Fruit fly (Drosophila melanogaster) whole organism, prepupa: ENCODE results near the gene CG10874.

Experiments
- Blimp-1 ChIP-seq: fragments of 200-800 bp; sonication (Bioruptor generic); optimal IDR thresholded peaks from 3 replicates; lab custom pipeline; 2017; ENCODE audit warnings: missing biosample characterization, missing genetic modification characterization, mild to moderate bottlenecking, moderate library complexity, missing genetic modification reagents
- CG10631 ChIP-seq: fragments of 200-800 bp; sonication (Bioruptor generic); optimal IDR thresholded peaks from 2 replicates; lab custom pipeline; 2016; ENCODE audit warnings: missing biosample characterization, missing genetic modification characterization
- CG10669 ChIP-seq: fragments of 200-800 bp; sonication (Bioruptor generic); optimal IDR thresholded peaks from 3 replicates; lab custom pipeline; 2018; ENCODE audit warnings: missing biosample characterization, mild to moderate bottlenecking, missing genetic modification characterization, moderate library complexity
- CG11294 ChIP-seq: fragments of 200-800 bp; sonication (Bioruptor generic); IDR thresholded peaks from 2 replicates; pipeline ENCODE4 v1.3.6; 2022; ENCODE audit warnings: missing biosample characterization, missing genetic modification characterization
- CG11762 ChIP-seq: fragments of 200-800 bp; sonication (Bioruptor generic); optimal IDR thresholded peaks from 3 replicates; lab custom pipeline; 2016; ENCODE audit warnings: missing biosample characterization, missing genetic modification characterization; ENCODE audit not compliant: insufficient read depth
- CG11902 ChIP-seq: fragments of 200-800 bp; sonication (Bioruptor generic); optimal IDR thresholded peaks from 3 replicates; lab custom pipeline; 2016; ENCODE audit warnings: missing biosample characterization, missing genetic modification characterization
- CG15336 ChIP-seq: fragments of 200-800 bp; sonication (Bioruptor generic); IDR thresholded peaks from 2 replicates; pipeline ENCODE4 v1.3.6; 2022; ENCODE audit warnings: missing biosample characterization, missing genetic modification characterization
- CG1621 ChIP-seq: fragments of 200-800 bp; sonication (Bioruptor generic); optimal IDR thresholded peaks from 3 replicates; lab custom pipeline; 2018; ENCODE audit warnings: missing biosample characterization, mild to moderate bottlenecking, missing genetic modification characterization
- CG3032 ChIP-seq: fragments of 200-800 bp; optimal IDR thresholded peaks from 2 replicates; lab custom pipeline; 2019; ENCODE audit warnings: missing biosample characterization, mild to moderate bottlenecking, missing genetic modification characterization, moderate library complexity
- CG31627 ChIP-seq: fragments of 200-800 bp; sonication (Bioruptor generic); optimal IDR thresholded peaks from 3 replicates; lab custom pipeline; 2016; ENCODE audit warnings: missing biosample characterization, missing genetic modification characterization
- CG32006 ChIP-seq: fragments of 200-800 bp; sonication (Bioruptor generic); optimal IDR thresholded peaks from 3 replicates; lab custom pipeline; 2017; ENCODE audit warnings: missing biosample characterization, mild to moderate bottlenecking, missing genetic modification characterization
- CG34406 ChIP-seq: fragments of 200-800 bp; sonication (Bioruptor generic); optimal IDR thresholded peaks from 3 replicates; lab custom pipeline; 2016; ENCODE audit warnings: missing biosample characterization, missing genetic modification characterization
- CG3919 ChIP-seq: fragments of 200-800 bp; sonication (Bioruptor generic); optimal IDR thresholded peaks from 3 replicates; lab custom pipeline; 2016; ENCODE audit warnings: missing biosample characterization, missing genetic modification characterization
- CG4318 ChIP-seq: fragments of 200-800 bp; sonication (Bioruptor generic); optimal IDR thresholded peaks from 3 replicates; lab custom pipeline; 2017; ENCODE audit warnings: missing biosample characterization, mild to moderate bottlenecking, missing genetic modification characterization
- CG6163 ChIP-seq: fragments of 200-800 bp; sonication (Bioruptor generic); IDR thresholded peaks from 3 replicates; pipeline ENCODE4 v1.3.6; 2022; ENCODE audit warnings: missing biosample characterization, missing genetic modification characterization
- CG6276 ChIP-seq: fragments of 200-800 bp; sonication (Bioruptor generic); optimal IDR thresholded peaks from 2 replicates; lab custom pipeline; 2017; ENCODE audit warnings: missing biosample characterization, mild to moderate bottlenecking, missing genetic modification characterization
- CG6808 ChIP-seq: fragments of 200-800 bp; sonication (Bioruptor generic); optimal IDR thresholded peaks from 3 replicates; lab custom pipeline; 2017; ENCODE audit warnings: missing biosample characterization, missing genetic modification characterization, mild to moderate bottlenecking, moderate library complexity, missing genetic modification reagents
- CG6854 ChIP-seq: fragments of 200-800 bp; sonication (Bioruptor generic); optimal IDR thresholded peaks from 2 replicates; lab custom pipeline; 2017; ENCODE audit warnings: missing biosample characterization, mild to moderate bottlenecking, missing genetic modification characterization
- CG7368 ChIP-seq: fragments of 200-800 bp; sonication (Bioruptor generic); optimal IDR thresholded peaks from 3 replicates; lab custom pipeline; 2016; ENCODE audit warnings: missing biosample characterization, missing genetic modification characterization
- CG8119 ChIP-seq: fragments of 200-800 bp; sonication (Bioruptor generic); IDR thresholded peaks from 3 replicates; pipeline ENCODE4 v1.3.6; 2022; ENCODE audit warnings: missing biosample characterization, missing genetic modification characterization
- CG8319 ChIP-seq: fragments of 200-800 bp; sonication (Bioruptor generic); optimal IDR thresholded peaks from 3 replicates; lab custom pipeline; 2016; ENCODE audit warnings: missing biosample characterization, missing genetic modification characterization
- CG8632 ChIP-seq: fragments of 200-800 bp; sonication (Bioruptor generic); optimal IDR thresholded peaks from 3 replicates; lab custom pipeline; 2016; ENCODE audit warnings: missing biosample characterization, missing genetic modification characterization
- Eip75B ChIP-seq: fragments of 200-800 bp; sonication (Bioruptor generic); optimal IDR thresholded peaks from 3 replicates; lab custom pipeline; 2016; ENCODE audit warnings: missing biosample characterization, missing genetic modification characterization
- Eip78C ChIP-seq: fragments of 200-800 bp; sonication (Bioruptor generic); peaks from one replicate; lab custom pipeline; 2016; ENCODE audit warnings: missing biosample characterization, missing genetic modification characterization
- Eip93F ChIP-seq: fragments of 200-800 bp; sonication (Bioruptor generic); optimal IDR thresholded peaks from 2 replicates; lab custom pipeline; 2016; ENCODE audit warnings: missing biosample characterization, mild to moderate bottlenecking, missing genetic modification characterization
- Ets21C ChIP-seq: fragments of 200-800 bp; sonication (Bioruptor generic); optimal IDR thresholded peaks from 3 replicates; lab custom pipeline; 2016; ENCODE audit warnings: missing biosample characterization, missing genetic modification characterization
- Ets96B ChIP-seq: fragments of 200-800 bp; optimal IDR thresholded peaks from 2 replicates; lab custom pipeline; 2019; ENCODE audit warnings: missing biosample characterization, mild to moderate bottlenecking, missing genetic modification characterization, moderate library complexity
- Gug ChIP-seq: fragments of 200-800 bp; sonication (Bioruptor generic); IDR thresholded peaks from 2 replicates; pipeline ENCODE4 v1.3.6; 2022; ENCODE audit warnings: missing biosample characterization, missing genetic modification characterization
- Hr38 ChIP-seq: sonication (Bioruptor generic); optimal IDR thresholded peaks from 2 replicates; lab custom pipeline; 2016; ENCODE audit warnings: missing biosample characterization, missing genetic modification characterization
- Hr39 ChIP-seq: fragments of 200-800 bp; sonication (Bioruptor generic); optimal IDR thresholded peaks from 2 replicates; lab custom pipeline; 2016; ENCODE audit warnings: missing biosample characterization, missing genetic modification characterization
- Lpt ChIP-seq: fragments of 200-800 bp; sonication (Bioruptor generic); optimal IDR thresholded peaks from 3 replicates; lab custom pipeline; 2016; ENCODE audit warnings: missing biosample characterization, missing genetic modification characterization
- Met ChIP-seq: fragments of 200-800 bp; sonication (Bioruptor generic); optimal IDR thresholded peaks from 3 replicates; lab custom pipeline; 2016; ENCODE audit warnings: missing biosample characterization, missing genetic modification characterization
- OdsH ChIP-seq: fragments of 200-800 bp; sonication (Bioruptor generic); optimal IDR thresholded peaks from 3 replicates; lab custom pipeline; 2016; ENCODE audit warnings: missing biosample characterization, missing genetic modification characterization
- Smox ChIP-seq: fragments of 200-800 bp; sonication (Bioruptor generic); optimal IDR thresholded peaks from 3 replicates; lab custom pipeline; 2016; ENCODE audit warnings: missing biosample characterization, missing genetic modification characterization
- Sox15 ChIP-seq: fragments of 200-800 bp; sonication (Bioruptor generic); optimal IDR thresholded peaks from 3 replicates; lab custom pipeline; 2016; ENCODE audit warnings: missing biosample characterization, missing genetic modification characterization
- acj6 ChIP-seq: fragments of 200-800 bp; sonication (Bioruptor generic); optimal IDR thresholded peaks from 3 replicates; lab custom pipeline; 2016; ENCODE audit warnings: missing biosample characterization, missing genetic modification characterization
- cyc ChIP-seq: fragments of 200-800 bp; sonication (Bioruptor generic); optimal IDR thresholded peaks from 3 replicates; lab custom pipeline; 2016; ENCODE audit warnings: missing biosample characterization, missing genetic modification characterization
- dac ChIP-seq: fragments of 200-800 bp; sonication (Bioruptor generic); optimal IDR thresholded peaks from 2 replicates; lab custom pipeline; 2017; ENCODE audit warnings: missing biosample characterization, mild to moderate bottlenecking, missing genetic modification characterization
- dsx ChIP-seq: fragments of 200-800 bp; optimal IDR thresholded peaks from 3 replicates; lab custom pipeline; 2019; ENCODE audit warnings: missing biosample characterization, mild to moderate bottlenecking, missing genetic modification characterization, moderate library complexity; ENCODE audit not compliant: poor library complexity, severe bottlenecking
- eg ChIP-seq: fragments of 200-800 bp; sonication (Bioruptor generic); IDR thresholded peaks from 3 replicates; pipeline ENCODE4 v1.3.6; 2022; ENCODE audit warnings: missing biosample characterization, missing genetic modification characterization
- esn ChIP-seq: fragments of 200-800 bp; sonication (Bioruptor generic); optimal IDR thresholded peaks from 2 replicates; lab custom pipeline; 2016; ENCODE audit warnings: missing biosample characterization, mild to moderate bottlenecking, missing genetic modification characterization, moderate library complexity
- fd59A ChIP-seq: fragments of 200-800 bp; sonication (Bioruptor generic); optimal IDR thresholded peaks from 2 replicates; lab custom pipeline; 2017; ENCODE audit warnings: missing biosample characterization, mild to moderate bottlenecking, missing genetic modification characterization, missing genetic modification reagents
- fd85E ChIP-seq: fragments of 200-800 bp; sonication (Bioruptor generic); optimal IDR thresholded peaks from 3 replicates; lab custom pipeline; 2016; ENCODE audit warnings: missing biosample characterization, missing genetic modification characterization
- fkh ChIP-seq: fragments of 200-800 bp; sonication (Bioruptor generic); optimal IDR thresholded peaks from 3 replicates; lab custom pipeline; 2017; ENCODE audit warnings: missing biosample characterization, mild to moderate bottlenecking, missing genetic modification characterization, moderate library complexity
- lz ChIP-seq: fragments of 200-800 bp; sonication (Bioruptor generic); optimal IDR thresholded peaks from 3 replicates; lab custom pipeline; 2016; ENCODE audit warnings: missing biosample characterization, missing genetic modification characterization
- net ChIP-seq: fragments of 200-800 bp; sonication (Bioruptor generic); optimal IDR thresholded peaks from 3 replicates; lab custom pipeline; 2016; ENCODE audit warnings: missing biosample characterization, missing genetic modification characterization
- pdm3 ChIP-seq: fragments of 200-800 bp; sonication (Bioruptor generic); optimal IDR thresholded peaks from 3 replicates; lab custom pipeline; 2016; ENCODE audit warnings: missing biosample characterization, missing genetic modification characterization
- spab ChIP-seq: fragments of 200-800 bp; sonication (Bioruptor generic); optimal IDR thresholded peaks from 2 replicates; lab custom pipeline; 2017; ENCODE audit warnings: missing biosample characterization, mild to moderate bottlenecking, missing genetic modification characterization, missing genetic modification reagents
- ss ChIP-seq, 2 experiments: fragments of 200-800 bp; sonication (Bioruptor generic); optimal IDR thresholded peaks; 2 replicates in 1 of 2; 3 replicates in 1 of 2; lab custom pipeline; 2017 to 2018; ENCODE audit warnings: mild to moderate bottlenecking in 2 of 2, missing biosample characterization in 2 of 2, missing genetic modification characterization in 2 of 2, moderate library complexity in 1 of 2
- svp ChIP-seq: fragments of 200-800 bp; sonication (Bioruptor generic); peaks from one replicate; lab custom pipeline; 2016; ENCODE audit warnings: missing biosample characterization, missing genetic modification characterization
- topi ChIP-seq: fragments of 200-800 bp; sonication (Bioruptor generic); optimal IDR thresholded peaks from 3 replicates; lab custom pipeline; 2016; ENCODE audit warnings: missing biosample characterization, missing genetic modification characterization
- vri ChIP-seq: fragments of 200-800 bp; sonication (Bioruptor generic); optimal IDR thresholded peaks from 3 replicates; lab custom pipeline; 2016; ENCODE audit warnings: missing biosample characterization, mild to moderate bottlenecking, missing genetic modification characterization

The CG10874 gene

dm6 chr2L:2228179-2228849 is 36.1 kb upstream of the CG10874 start:
- TF ChIP-seq CG31627 (no peak), Hr38 (GFP tag; lab: Kevin White, UChicago) (no peak), OdsH (GFP tag; lab: Kevin White, UChicago) (no peak), CG3919 (GFP tag; lab: Kevin White, UChicago) (no peak), Gug (GFP tag; lab: Robert Waterston, UW) (no peak), Hr39 (GFP tag; lab: Kevin White, UChicago) (no peak), fd59A (GFP tag; lab: Kevin White, UChicago) (no peak), CG3032 (tag; lab: Kevin White, UChicago) (no peak), CG15336 (GFP tag; lab: Robert Waterston, UW) (0 out of 2 replicates have a peak, but pooled peaks have one; percentile 16), lz (GFP tag; lab: Kevin White, UChicago) (no peak), CG10669 (GFP tag; lab: Kevin White, UChicago) (no peak), fkh (GFP tag; lab: Kevin White, UChicago) (peak; percentile 58), dsx (GFP tag; lab: Kevin White, UChicago) (no peak), cyc (GFP tag; lab: Kevin White, UChicago) (no peak), Ets96B (tag; lab: Kevin White, UChicago) (no peak), Eip93F (GFP tag; lab: Kevin White, UChicago) (peak; percentile 52), net (GFP tag; lab: Kevin White, UChicago) (no peak), topi (no peak), CG6808 (GFP tag; lab: Kevin White, UChicago) (no peak), fd85E (GFP tag; lab: Kevin White, UChicago) (no peak), CG8632 (GFP tag; lab: Kevin White, UChicago) (no peak), Blimp-1 (GFP tag; lab: Kevin White, UChicago) (no peak), Smox (GFP tag; lab: Kevin White, UChicago) (no peak), CG6163 (GFP tag; lab: Robert Waterston, UW) (no peak), Ets21C (GFP tag; lab: Kevin White, UChicago) (no peak), Eip78C (GFP tag; lab: Kevin White, UChicago) (peak; percentile 37), CG6276 (no peak), Met (GFP tag; lab: Kevin White, UChicago) (no peak), CG6854 (no peak), ss (GFP tag; optimal IDR thresholded peaks at IDR 0.05; lab: Kevin White, UChicago) (no peak), Sox15 (GFP tag; lab: Kevin White, UChicago) (no peak), esn (GFP tag; lab: Kevin White, UChicago) (no peak), CG11294 (GFP tag; lab: Robert Waterston, UW) (no peak), CG7368 (GFP tag; lab: Kevin White, UChicago) (no peak), CG11762 (GFP tag; lab: Kevin White, UChicago) (no peak), acj6 (GFP tag; lab: Kevin White, UChicago) (no peak), spab (GFP tag; lab: Kevin White, UChicago) (no peak), CG10631 (GFP tag; lab: Kevin White, UChicago) (no peak), CG4318 (GFP tag; lab: Kevin White, UChicago) (no peak), CG8319 (GFP tag; lab: Kevin White, UChicago) (no peak), vri (peak; percentile 81), CG32006 (no peak), CG34406 (GFP tag; lab: Kevin White, UChicago) (no peak), Lpt (GFP tag; lab: Kevin White, UChicago) (no peak), eg (GFP tag; lab: Robert Waterston, UW) (no peak), CG1621 (tag; lab: Kevin White, UChicago) (no peak), svp (GFP tag; lab: Kevin White, UChicago) (peak; percentile 71), dac (GFP tag; lab: Kevin White, UChicago) (no peak), Eip75B (GFP tag; lab: Kevin White, UChicago) (no peak), CG8119 (no peak), pdm3 (GFP tag; lab: Kevin White, UChicago) (no peak), CG11902 (GFP tag; lab: Kevin White, UChicago) (no peak)
